Worm (Caenorhabditis elegans): Measurements from ENCODE around the gene F41B5.1.

DNA sequence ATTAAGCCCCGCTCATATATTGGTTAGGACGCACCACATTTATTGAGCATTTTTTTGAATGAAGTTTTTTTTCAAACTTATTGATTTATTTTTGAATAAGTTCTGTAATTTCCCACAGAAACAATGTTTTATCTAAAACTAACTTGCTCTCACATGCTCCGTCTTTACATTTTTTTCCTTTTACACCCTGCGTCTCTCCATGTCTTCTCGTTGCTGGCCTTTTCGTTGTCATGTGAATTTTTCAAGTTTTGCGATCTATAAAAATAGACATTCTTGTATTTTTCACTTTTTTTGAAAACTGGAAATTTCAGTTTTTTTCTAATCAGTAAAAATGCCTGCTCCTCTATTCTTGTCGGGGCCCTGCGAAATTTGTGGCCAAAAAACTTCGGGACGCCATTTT lies 24.4 kb upstream of the F41B5.1 start, which contains the start of gene nhr-134:
- no peak for TF ChIP-seq tbx-37 (GFP tag; conservative IDR thresholded peaks at IDR 0.05)
- no peak for TF ChIP-seq tbx-11 (GFP tag; IDR thresholded peaks at IDR 0.05)
- TF ChIP-seq ama-1 (optimal IDR thresholded peaks at IDR 0.05) = no peak
- TF ChIP-seq ceh-36 (tag; optimal IDR thresholded peaks at IDR 0.05) = no peak
- no peak for TF ChIP-seq F13C5.2 (tag; optimal IDR thresholded peaks at IDR 0.05)
- no peak for TF ChIP-seq ets-7 (tag; optimal IDR thresholded peaks at IDR 0.05)
- no peak for TF ChIP-seq tra-4 (tag; optimal IDR thresholded peaks at IDR 0.05)
- no peak for TF ChIP-seq hnd-1 (tag; optimal IDR thresholded peaks at IDR 0.05)

Measured in whole organism, early embryonic.